Fruit fly (Drosophila melanogaster) whole organism, embryonic: ENCODE data around the gene ich.

ENCODE experiments used
- Bgb ChIP-seq: fragments of 200-800 bp; sonication (Bioruptor generic); IDR thresholded peaks from 2 replicates; pipeline ENCODE4 v1.3.6; 2022; ENCODE audit warnings: missing biosample characterization, missing genetic modification characterization; ENCODE audit not compliant: partially characterized antibody
- Blimp-1 ChIP-seq: fragments of 200-800 bp; sonication (Bioruptor generic); optimal IDR thresholded peaks from 3 replicates; lab custom pipeline; 2018; ENCODE audit warnings: missing biosample characterization, missing genetic modification characterization, mild to moderate bottlenecking, moderate library complexity, missing genetic modification reagents
- CG12391 ChIP-seq: fragments of 200-800 bp; sonication (Bioruptor generic); optimal IDR thresholded peaks from 3 replicates; lab custom pipeline; 2018; ENCODE audit warnings: missing biosample characterization, mild to moderate bottlenecking, missing genetic modification characterization, moderate library complexity
- CG12942 ChIP-seq: fragments of 200-800 bp; sonication (Bioruptor generic); optimal IDR thresholded peaks from 3 replicates; lab custom pipeline; 2016; ENCODE audit warnings: missing biosample characterization, missing genetic modification characterization
- CG14014 ChIP-seq: fragments of 200-800 bp; sonication (Bioruptor generic); IDR thresholded peaks from 2 replicates; pipeline ENCODE4 v1.3.6; 2022; ENCODE audit warnings: missing biosample characterization, missing genetic modification characterization
- CG1603 ChIP-seq: fragments of 200-800 bp; sonication (Bioruptor generic); optimal IDR thresholded peaks from 2 replicates; lab custom pipeline; 2019; ENCODE audit warnings: missing biosample characterization, mild to moderate bottlenecking, missing genetic modification characterization, moderate library complexity
- CG16779 ChIP-seq: fragments of 200-800 bp; sonication (Bioruptor generic); IDR thresholded peaks from 2 replicates; pipeline ENCODE4 v1.3.6; 2022; ENCODE audit warnings: missing biosample characterization, missing genetic modification characterization
- CG17361 ChIP-seq: fragments of 200-800 bp; sonication (Bioruptor generic); IDR thresholded peaks from 3 replicates; pipeline ENCODE4 v1.3.6; 2022; ENCODE audit warnings: missing biosample characterization, missing genetic modification characterization
- CG18262 ChIP-seq: fragments of 200-800 bp; optimal IDR thresholded peaks from 3 replicates; lab custom pipeline; 2019; ENCODE audit warnings: missing biosample characterization, mild to moderate bottlenecking, missing genetic modification characterization, moderate library complexity
- CG18619 ChIP-seq: fragments of 200-800 bp; sonication (Bioruptor generic); optimal IDR thresholded peaks from 3 replicates; lab custom pipeline; 2017; ENCODE audit warnings: missing biosample characterization, mild to moderate bottlenecking, missing genetic modification characterization
- CG2199 ChIP-seq: fragments of 200-800 bp; sonication (Bioruptor generic); IDR thresholded peaks from 3 replicates; pipeline ENCODE4 v1.3.6; 2022; ENCODE audit warnings: missing biosample characterization, missing genetic modification characterization
- CG30403 ChIP-seq: fragments of 200-800 bp; sonication (Bioruptor generic); optimal IDR thresholded peaks from 3 replicates; lab custom pipeline; 2016; ENCODE audit warnings: missing biosample characterization, missing genetic modification characterization
- CG31224 ChIP-seq: fragments of 200-800 bp; sonication (Bioruptor generic); IDR thresholded peaks from 2 replicates; pipeline ENCODE4 v1.3.6; 2022; ENCODE audit warnings: missing biosample characterization, missing genetic modification characterization
- CG32532 ChIP-seq: fragments of 200-800 bp; sonication (Bioruptor generic); IDR thresholded peaks from 2 replicates; pipeline ENCODE4 v1.3.6; 2022; ENCODE audit warnings: missing biosample characterization, missing genetic modification characterization
- CG3281 ChIP-seq: fragments of 200-800 bp; sonication (Bioruptor generic); optimal IDR thresholded peaks from 3 replicates; lab custom pipeline; 2017; ENCODE audit warnings: missing biosample characterization, mild to moderate bottlenecking, missing genetic modification characterization
- CG34422 ChIP-seq: fragments of 200-800 bp; sonication (Bioruptor generic); IDR thresholded peaks from 3 replicates; pipeline ENCODE4 v1.3.6; 2022; ENCODE audit warnings: missing biosample characterization, missing genetic modification characterization
- CG4424 ChIP-seq: fragments of 200-800 bp; sonication (Bioruptor generic); optimal IDR thresholded peaks from 3 replicates; lab custom pipeline; 2016; ENCODE audit warnings: missing biosample characterization, missing genetic modification characterization
- CG4730 ChIP-seq: fragments of 200-800 bp; sonication (Bioruptor generic); IDR thresholded peaks from 2 replicates; pipeline ENCODE4 v1.3.6; 2022; ENCODE audit warnings: missing biosample characterization, missing genetic modification characterization
- CG4820 ChIP-seq: fragments of 200-800 bp; sonication (Bioruptor generic); optimal IDR thresholded peaks from 3 replicates; lab custom pipeline; 2016; ENCODE audit warnings: missing biosample characterization, missing genetic modification characterization
- CG6683 ChIP-seq: fragments of 200-800 bp; sonication (Bioruptor generic); optimal IDR thresholded peaks from 2 replicates; lab custom pipeline; 2017; ENCODE audit warnings: missing biosample characterization, mild to moderate bottlenecking, missing genetic modification characterization, missing genetic modification reagents
- CG7271 ChIP-seq: fragments of 200-800 bp; sonication (Bioruptor generic); optimal IDR thresholded peaks from 2 replicates; lab custom pipeline; 2018; ENCODE audit warnings: missing biosample characterization, mild to moderate bottlenecking, missing genetic modification characterization, moderate library complexity
- CG9817 ChIP-seq: fragments of 200-800 bp; sonication (Bioruptor generic); optimal IDR thresholded peaks from 2 replicates; lab custom pipeline; 2018; ENCODE audit warnings: missing biosample characterization, mild to moderate bottlenecking, missing genetic modification characterization, moderate library complexity
- CG9876 ChIP-seq: fragments of 200-800 bp; sonication (Bioruptor generic); optimal IDR thresholded peaks from 2 replicates; lab custom pipeline; 2016; ENCODE audit warnings: missing biosample characterization, missing genetic modification characterization
- CrebB ChIP-seq: fragments of 200-800 bp; sonication (Bioruptor generic); optimal IDR thresholded peaks from 3 replicates; lab custom pipeline; 2018; ENCODE audit warnings: missing biosample characterization, mild to moderate bottlenecking, missing genetic modification characterization
- D19B ChIP-seq: fragments of 200-800 bp; sonication (Bioruptor generic); optimal IDR thresholded peaks from 2 replicates; lab custom pipeline; 2017; ENCODE audit warnings: missing biosample characterization, mild to moderate bottlenecking, missing genetic modification characterization
- Dek ChIP-seq: fragments of 200-800 bp; sonication (Bioruptor generic); optimal IDR thresholded peaks from 3 replicates; lab custom pipeline; 2019; ENCODE audit warnings: missing biosample characterization, mild to moderate bottlenecking, missing genetic modification characterization, moderate library complexity
- Dfd ChIP-seq, 2 experiments: fragments of >200 bp; optimal IDR thresholded peaks; 2 replicates each; lab custom pipeline; 2017; ENCODE audit warnings: missing biosample characterization in 2 of 2, missing genetic modification characterization in 2 of 2
- Dip2 ChIP-seq: fragments of 200-800 bp; sonication (Bioruptor generic); IDR thresholded peaks from 2 replicates; pipeline ENCODE4 v1.3.6; 2022; ENCODE audit warnings: missing biosample characterization, missing genetic modification characterization
- Ets65A ChIP-seq: fragments of 200-800 bp; sonication (Bioruptor generic); peaks from one replicate; lab custom pipeline; 2016; ENCODE audit warnings: missing biosample characterization, missing genetic modification characterization
- HLH3B ChIP-seq: fragments of 200-800 bp; sonication (Bioruptor generic); IDR thresholded peaks from 2 replicates; pipeline ENCODE4 v1.3.6; 2022; ENCODE audit warnings: missing biosample characterization, missing genetic modification characterization
- Hr78 ChIP-seq, 2 experiments: fragments of 200-800 bp in 1 of 2; fragments of >200 bp in 1 of 2; sonication (Bioruptor generic) in 1 of 2; optimal IDR thresholded peaks; 2 replicates each; lab custom pipeline; 2017 to 2019; ENCODE audit warnings: missing biosample characterization in 2 of 2, missing genetic modification characterization in 2 of 2, mild to moderate bottlenecking in 1 of 2, moderate library complexity in 1 of 2
- Rfx ChIP-seq: fragments of 200-800 bp; sonication (Bioruptor generic); IDR thresholded peaks from 2 replicates; pipeline ENCODE4 v1.3.6; 2022; ENCODE audit warnings: missing biosample characterization, missing genetic modification characterization
- Spps ChIP-seq: fragments of 200-800 bp; sonication (Bioruptor generic); optimal IDR thresholded peaks from 2 replicates; lab custom pipeline; 2018; ENCODE audit warnings: missing biosample characterization, mild to moderate bottlenecking, missing genetic modification characterization
- Taf1 ChIP-seq: fragments of 200-800 bp; sonication (Bioruptor generic); IDR thresholded peaks from 2 replicates; pipeline ENCODE4 v1.3.6; 2022; ENCODE audit warnings: missing biosample characterization, missing genetic modification characterization
- Vsx1 ChIP-seq: fragments of 200-800 bp; sonication (Bioruptor generic); optimal IDR thresholded peaks from 2 replicates; lab custom pipeline; 2017; ENCODE audit warnings: missing biosample characterization, mild to moderate bottlenecking, missing genetic modification characterization, missing genetic modification reagents
- az2 ChIP-seq: fragments of 200-800 bp; sonication (Bioruptor generic); optimal IDR thresholded peaks from 3 replicates; lab custom pipeline; 2016; ENCODE audit warnings: missing biosample characterization, missing genetic modification characterization
- bsh ChIP-seq, 2 experiments: fragments of 200-800 bp; sonication (Bioruptor generic); optimal IDR thresholded peaks; 2 replicates each; lab custom pipeline; 2017 to 2018; ENCODE audit warnings: mild to moderate bottlenecking in 2 of 2, missing biosample characterization in 2 of 2, missing genetic modification characterization in 2 of 2, moderate library complexity in 1 of 2
- chif ChIP-seq, 2 experiments: fragments of 200-800 bp; sonication (Bioruptor generic); optimal IDR thresholded peaks; 3 replicates each; lab custom pipeline; 2016; ENCODE audit warnings: missing biosample characterization in 2 of 2, missing genetic modification characterization in 2 of 2
- croc ChIP-seq: fragments of 200-800 bp; sonication (Bioruptor generic); conservative IDR thresholded peaks from 3 replicates; pipeline ENCODE4 v1.3.6; 2022; ENCODE audit warnings: missing biosample characterization, missing genetic modification characterization
- dm ChIP-seq: fragments of 200-800 bp; sonication (Bioruptor generic); optimal IDR thresholded peaks from 3 replicates; lab custom pipeline; 2016; ENCODE audit warnings: missing biosample characterization, missing genetic modification characterization
- gem ChIP-seq: fragments of 200-800 bp; sonication (Bioruptor generic); optimal IDR thresholded peaks from 2 replicates; lab custom pipeline; 2019; ENCODE audit warnings: missing biosample characterization, mild to moderate bottlenecking, missing genetic modification characterization, moderate library complexity
- klu ChIP-seq: fragments of 200-800 bp; sonication (Bioruptor generic); IDR thresholded peaks from 2 replicates; pipeline ENCODE4 v1.3.6; 2022; ENCODE audit warnings: missing biosample characterization, missing genetic modification characterization
- lola ChIP-seq, 3 experiments: fragments of >200 bp in 2 of 3; fragments of 200-800 bp in 1 of 3; sonication (Bioruptor generic) in 1 of 3; optimal IDR thresholded peaks; 2 replicates each; lab custom pipeline; 2017 to 2019; ENCODE audit warnings: missing biosample characterization in 3 of 3, missing genetic modification characterization in 3 of 3, mild to moderate bottlenecking in 1 of 3, moderate library complexity in 1 of 3
- nerfin-1 ChIP-seq: fragments of 200-800 bp; sonication (Bioruptor generic); optimal IDR thresholded peaks from 3 replicates; lab custom pipeline; 2019; ENCODE audit warnings: missing biosample characterization, mild to moderate bottlenecking, missing genetic modification characterization, moderate library complexity
- org-1 ChIP-seq: fragments of 200-800 bp; sonication (Bioruptor generic); optimal IDR thresholded peaks from 2 replicates; lab custom pipeline; 2017; ENCODE audit warnings: missing biosample characterization, missing genetic modification characterization
- prd ChIP-seq, 3 experiments: fragments of >200 bp in 2 of 3; fragments of 200-800 bp in 1 of 3; sonication (Bioruptor generic) in 1 of 3; optimal IDR thresholded peaks in 2 of 3; IDR thresholded peaks in 1 of 3; 2 replicates in 2 of 3; 3 replicates in 1 of 3; pipeline versions ENCODE4 v1.3.6 to Lab custom; 2017 to 2022; ENCODE audit warnings: missing biosample characterization in 1 of 3, missing genetic modification characterization in 1 of 3
- sd ChIP-seq: fragments of 200-800 bp; sonication (Bioruptor generic); optimal IDR thresholded peaks from 3 replicates; lab custom pipeline; 2018; ENCODE audit warnings: missing biosample characterization, mild to moderate bottlenecking, missing genetic modification characterization, moderate library complexity
- so ChIP-seq: fragments of 200-800 bp; sonication (Bioruptor generic); IDR thresholded peaks from 3 replicates; pipeline ENCODE4 v1.3.6; 2022; ENCODE audit warnings: missing biosample characterization, missing genetic modification characterization
- twi ChIP-seq: fragments of 200-800 bp; optimal IDR thresholded peaks from 2 replicates; lab custom pipeline; 2019; ENCODE audit warnings: missing biosample characterization, mild to moderate bottlenecking, missing genetic modification characterization, moderate library complexity
- vvl ChIP-seq: fragments of 200-800 bp; sonication (Bioruptor generic); IDR thresholded peaks from 2 replicates; pipeline ENCODE4 v1.3.6; 2022; ENCODE audit warnings: missing biosample characterization, missing genetic modification characterization
- zfh1 ChIP-seq: fragments of 200-800 bp; sonication (Bioruptor generic); IDR thresholded peaks from 3 replicates; pipeline ENCODE4 v1.3.6; 2022; ENCODE audit warnings: missing biosample characterization, missing genetic modification characterization

The ich gene

DNA sequence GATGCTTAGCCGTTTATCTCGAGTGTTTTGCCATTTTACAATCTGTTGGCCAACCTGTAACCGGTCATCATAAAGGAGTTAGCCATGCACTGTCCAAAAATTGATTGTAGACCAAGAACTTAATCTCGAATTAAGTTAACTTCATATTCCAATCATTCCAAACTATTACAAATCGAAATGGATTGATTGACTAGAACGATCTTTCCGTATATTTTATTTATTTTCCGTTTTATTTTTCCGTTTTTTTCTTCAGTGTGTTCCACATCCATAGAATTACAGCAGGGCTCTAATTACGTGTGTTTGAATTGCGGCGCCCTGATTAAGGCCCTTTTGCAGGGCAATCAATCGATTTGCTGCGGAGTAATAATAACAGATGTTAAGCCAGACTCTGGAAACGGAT lies 30.1 kb downstream of the ich start (continued):
- TF ChIP-seq Hr78 (GFP tag; optimal IDR thresholded peaks at IDR 0.05; lab: Kevin White, UChicago) = no peak
- TF ChIP-seq org-1 (GFP tag; lab: Kevin White, UChicago) = no peak
- TF ChIP-seq CG12391 = peak; percentile 11
- TF ChIP-seq twi (tag; lab: Kevin White, UChicago) = no peak
- TF ChIP-seq Vsx1 (GFP tag; lab: Kevin White, UChicago) = no peak
- TF ChIP-seq Dip2 = no peak
- TF ChIP-seq croc = no peak
- TF ChIP-seq chif (GFP tag; optimal IDR thresholded peaks at IDR 0.05; lab: Kevin White, UChicago) = peak in 1 of 2 experiments; percentile 26
- TF ChIP-seq az2 (GFP tag; lab: Kevin White, UChicago) = peak; percentile 12
- no peak for TF ChIP-seq CG4730
- no peak for TF ChIP-seq Spps
- no peak for TF ChIP-seq CG18619 (GFP tag; lab: Kevin White, UChicago)
- TF ChIP-seq CG3281 (GFP tag; lab: Kevin White, UChicago) = no peak
- TF ChIP-seq Ets65A (GFP tag; lab: Kevin White, UChicago) = no peak
- no peak for TF ChIP-seq CG7271 (tag; lab: Kevin White, UChicago)
- no peak for TF ChIP-seq CG12942 (GFP tag; lab: Kevin White, UChicago)
- TF ChIP-seq Taf1 (GFP tag; lab: Robert Waterston, UW) = no peak
- TF ChIP-seq CG31224 (GFP tag; lab: Robert Waterston, UW) = no peak
- no peak for TF ChIP-seq sd (tag; lab: Kevin White, UChicago)
- TF ChIP-seq Rfx (GFP tag; lab: Robert Waterston, UW) = no peak
- no peak for TF ChIP-seq CG9817
- no peak for TF ChIP-seq Bgb (GFP tag; lab: Robert Waterston, UW)
- no peak for TF ChIP-seq prd (optimal IDR thresholded peaks at IDR 0.05; lab: Kevin White, UChicago)
- TF ChIP-seq prd (GFP tag; IDR thresholded peaks at IDR 0.05; lab: Robert Waterston, UW) = peak; percentile 33; the same call in 1 of the 3 replicates
- TF ChIP-seq CG17361 (GFP tag; lab: Robert Waterston, UW) = no peak
- TF ChIP-seq CG9876 (GFP tag; lab: Kevin White, UChicago) = no peak
- TF ChIP-seq D19B (GFP tag; lab: Kevin White, UChicago) = no peak
- TF ChIP-seq bsh (GFP tag; optimal IDR thresholded peaks at IDR 0.05; lab: Kevin White, UChicago) = peak in 1 of 2 experiments; percentile 25
- 0 out of 3 replicates have a peak, but pooled peaks have one; percentile 33 for TF ChIP-seq CG2199 (GFP tag; lab: Robert Waterston, UW)
- TF ChIP-seq CG16779 = no peak
- TF ChIP-seq Blimp-1 (GFP tag; lab: Kevin White, UChicago) = no peak
- no peak for TF ChIP-seq CrebB
- no peak for TF ChIP-seq HLH3B (GFP tag; lab: Robert Waterston, UW)
- no peak for TF ChIP-seq dm (GFP tag; lab: Kevin White, UChicago)
- TF ChIP-seq CG1603 (tag; lab: Kevin White, UChicago) = peak; percentile 14
- no peak for TF ChIP-seq klu (GFP tag; lab: Robert Waterston, UW)
- TF ChIP-seq so (GFP tag; lab: Robert Waterston, UW) = no peak
- peak; percentile 15 for TF ChIP-seq CG30403 (GFP tag; lab: Kevin White, UChicago)
- TF ChIP-seq Dek (tag; lab: Kevin White, UChicago) = no peak
- no peak for TF ChIP-seq vvl (GFP tag; lab: Robert Waterston, UW)
- TF ChIP-seq CG4424 (GFP tag; lab: Kevin White, UChicago) = no peak
- TF ChIP-seq Dfd (GFP tag; optimal IDR thresholded peaks at IDR 0.05; lab: Kevin White, UChicago) = no peak
- no peak for TF ChIP-seq CG32532 (GFP tag; lab: Robert Waterston, UW)
- TF ChIP-seq gem (tag; lab: Kevin White, UChicago) = peak; percentile 43
- no peak for TF ChIP-seq zfh1
- no peak for TF ChIP-seq CG34422
- TF ChIP-seq CG4820 (GFP tag; lab: Kevin White, UChicago) = peak; percentile 3
- peak in 1 of 3 experiments; percentile 42 for TF ChIP-seq lola (GFP tag; optimal IDR thresholded peaks at IDR 0.05; lab: Kevin White, UChicago)
- TF ChIP-seq CG14014 (GFP tag; lab: Robert Waterston, UW) = no peak
- TF ChIP-seq CG18262 (tag; lab: Kevin White, UChicago) = peak; percentile 19
- TF ChIP-seq CG6683 (GFP tag; lab: Kevin White, UChicago) = no peak
- TF ChIP-seq nerfin-1 (tag; lab: Kevin White, UChicago) = no peak
